Worm (Caenorhabditis elegans): ENCODE measurements around the gene rars-2.
A peak's percentile ranks its signal among the peaks of the same experiment; 100 is the strongest.

Gene rars-2

ce11 chrII:6136712-6137111 lies 11.4 kb downstream of the rars-2 start:
- TF ChIP-seq duxl-1 (tag; optimal IDR thresholded peaks at IDR 0.05; ENCODE audit: poor library complexity): no peak
- peak; percentile 17 for TF ChIP-seq hlh-11 (tag; optimal IDR thresholded peaks at IDR 0.05)
- peak in 1 of 2 experiments; percentile 63 for TF ChIP-seq daf-16 (GFP tag; optimal IDR thresholded peaks at IDR 0.05)
- no peak for TF ChIP-seq daf-16 (tag; optimal IDR thresholded peaks at IDR 0.05)
- TF ChIP-seq ceh-28 (tag; optimal IDR thresholded peaks at IDR 0.05): no peak
- TF ChIP-seq dpl-1 (GFP tag; optimal IDR thresholded peaks at IDR 0.05): no peak

- no peak for TF ChIP-seq hif-1 (tag; optimal IDR thresholded peaks at IDR 0.05)
- TF ChIP-seq lin-13 (GFP tag; optimal IDR thresholded peaks at IDR 0.05): no peak
- TF ChIP-seq aly-2 (tag; optimal IDR thresholded peaks at IDR 0.05): no peak
- TF ChIP-seq attf-4 (tag; optimal IDR thresholded peaks at IDR 0.05): no peak
- TF ChIP-seq vab-7 (GFP tag; IDR thresholded peaks at IDR 0.05): no peak
- TF ChIP-seq R02D3.7 (tag; optimal IDR thresholded peaks at IDR 0.05): no peak
- no peak for TF ChIP-seq ZK337.2 (GFP tag; IDR thresholded peaks at IDR 0.05)
- no peak for TF ChIP-seq Y5F2A.4 (GFP tag; optimal IDR thresholded peaks at IDR 0.05)
- TF ChIP-seq pqm-1 (tag; optimal IDR thresholded peaks at IDR 0.05): no peak
- no peak for TF ChIP-seq F44E2.7 (GFP tag; IDR thresholded peaks at IDR 0.05)
- no peak for TF ChIP-seq ceh-32 (tag; optimal IDR thresholded peaks at IDR 0.05; ENCODE audit: poor library complexity)
- TF ChIP-seq skn-1 (tag; optimal IDR thresholded peaks at IDR 0.05): no peak
- TF ChIP-seq lim-7 (GFP tag; IDR thresholded peaks at IDR 0.05): no peak
- TF ChIP-seq jun-1 (tag; optimal IDR thresholded peaks at IDR 0.05): no peak
- TF ChIP-seq lin-29 (GFP tag; IDR thresholded peaks at IDR 0.05): no peak
These were observed 12.8 kb downstream of the rars-2 start for ce11 chrII:6138138-6138537.

DNA sequence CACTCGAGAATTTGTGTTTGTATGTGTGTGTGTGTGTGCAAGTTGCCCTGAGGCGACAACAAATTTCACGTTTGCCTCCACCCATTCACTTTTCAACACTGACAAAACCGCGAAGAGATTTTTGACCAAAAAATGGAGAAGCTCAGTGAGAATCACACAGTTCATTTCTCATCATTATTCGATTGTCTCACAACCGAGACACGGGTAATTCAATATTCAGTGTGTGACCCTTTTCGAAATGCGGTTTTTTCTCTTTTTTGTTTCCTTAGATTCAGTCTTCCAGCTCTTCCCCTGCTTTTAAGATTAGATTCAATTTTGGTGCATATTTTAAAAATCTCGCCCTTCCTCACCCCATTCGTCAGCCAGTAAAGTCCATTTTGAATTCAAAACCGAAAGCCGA lies 14.1 kb downstream of the rars-2 start:
- TF ChIP-seq spr-1 (tag; optimal IDR thresholded peaks at IDR 0.05): no peak
- peak; percentile 15 for TF ChIP-seq ces-1 (GFP tag; optimal IDR thresholded peaks at IDR 0.05)

DNA sequence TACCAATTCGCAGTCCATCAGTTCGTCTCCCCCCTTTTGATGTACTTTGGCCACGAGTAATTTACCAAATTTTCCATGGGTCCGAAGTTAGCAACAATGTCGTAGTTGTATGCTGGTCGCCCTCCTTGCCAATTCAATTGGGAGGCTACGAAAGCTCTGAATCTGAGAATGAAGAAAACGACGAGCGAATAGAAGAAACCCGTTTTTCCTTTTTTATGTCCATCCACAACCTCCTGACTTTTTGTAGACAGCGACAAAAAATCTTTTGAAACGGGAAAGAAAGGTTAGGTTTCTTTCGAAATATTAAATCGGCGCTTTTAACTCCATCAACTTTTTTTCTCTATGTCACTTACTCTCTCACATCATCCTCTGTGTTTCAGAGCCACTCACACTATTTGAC lies 17.2 kb downstream of the rars-2 start:
- no peak for TF ChIP-seq zip-11 (GFP tag; IDR thresholded peaks at IDR 0.05)
- TF ChIP-seq fkh-10 (GFP tag; optimal IDR thresholded peaks at IDR 0.05): peak; percentile 56
- peak in 1 of 2 experiments; percentile 7 for TF ChIP-seq unc-62 (GFP tag; optimal IDR thresholded peaks at IDR 0.05 in 1 of 2)
- TF ChIP-seq unc-62 (tag; optimal IDR thresholded peaks at IDR 0.05): no peak

DNA sequence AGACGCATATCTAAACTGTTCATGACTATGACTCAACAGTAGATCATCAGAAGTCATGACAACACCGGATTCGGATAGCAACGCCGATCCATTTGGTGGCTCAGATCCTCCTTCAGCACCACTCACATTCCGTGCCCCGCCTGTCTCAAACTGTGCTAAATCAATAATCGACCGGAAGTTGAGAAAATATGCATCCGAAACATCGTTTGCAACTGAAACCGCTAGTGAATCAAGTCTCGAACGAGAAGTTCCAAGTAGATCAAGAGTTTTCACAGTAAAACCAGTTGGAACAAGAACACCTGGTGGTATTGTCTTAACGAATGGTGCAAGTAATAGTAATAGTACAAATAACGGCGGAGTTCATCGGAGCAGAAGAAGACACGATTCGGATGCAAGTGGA lies 21.8 kb downstream of the rars-2 start:
- TF ChIP-seq duxl-1 (tag; optimal IDR thresholded peaks at IDR 0.05; ENCODE audit: poor library complexity) (no peak), unc-62 (GFP tag; optimal IDR thresholded peaks at IDR 0.05 in 1 of 2) (peak in 1 of 2 experiments; percentile 93), unc-62 (tag; optimal IDR thresholded peaks at IDR 0.05) (no peak), nhr-6 (tag; optimal IDR thresholded peaks at IDR 0.05) (no peak)

DNA sequence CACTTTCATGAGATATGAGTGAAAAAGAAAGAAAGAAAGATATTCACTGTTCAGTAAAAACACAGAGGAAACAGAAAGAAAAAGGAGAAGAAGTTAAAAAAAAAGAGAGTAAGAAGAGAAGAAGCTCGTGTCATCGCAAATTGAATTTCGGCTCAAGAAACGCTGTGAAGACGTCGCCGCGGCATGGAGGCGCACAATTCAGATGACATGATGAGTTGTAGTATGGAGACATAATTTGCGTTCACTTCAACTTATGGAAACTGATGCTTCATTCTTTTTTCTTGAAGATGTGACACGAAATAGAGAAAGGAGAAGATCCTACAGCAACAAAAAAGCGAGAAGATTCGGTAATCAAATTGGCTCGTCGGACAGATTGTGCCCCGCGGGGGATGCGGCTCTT lies 23.0 kb downstream of the rars-2 start:
- TF ChIP-seq mep-1 (tag; optimal IDR thresholded peaks at IDR 0.05) (peak; percentile 25), ces-1 (GFP tag; optimal IDR thresholded peaks at IDR 0.05) (peak; percentile 74), dmd-8 (GFP tag; IDR thresholded peaks at IDR 0.05) (no peak), ctbp-1 (GFP tag; IDR thresholded peaks at IDR 0.05) (peak; percentile 69), unc-39 (tag; optimal IDR thresholded peaks at IDR 0.05) (no peak), zfp-2 (tag; optimal IDR thresholded peaks at IDR 0.05) (no peak), fkh-10 (GFP tag; optimal IDR thresholded peaks at IDR 0.05) (peak; percentile 54), F37D6.2 (tag; optimal IDR thresholded peaks at IDR 0.05) (peak; percentile 24), daf-19 (GFP tag; conservative IDR thresholded peaks at IDR 0.05) (no peak), hlh-30 (tag; optimal IDR thresholded peaks at IDR 0.05; ENCODE audit: insufficient read depth) (peak; percentile 34)
